Fruit fly (Drosophila melanogaster) Kc167 (cell line): ENCODE results near the gene Chsy.

Source experiments
- Myc ChIP-seq: fragments of >200 bp; optimal IDR thresholded peaks from 2 replicates; lab custom pipeline; 2017; ENCODE audit warnings: missing external identifiers
- insv ChIP-seq: fragments of >200 bp; optimal IDR thresholded peaks from 3 replicates; lab custom pipeline; 2018; ENCODE audit warnings: missing external identifiers
- psq ChIP-seq: fragments of >200 bp; optimal IDR thresholded peaks from 2 replicates; lab custom pipeline; 2017; ENCODE audit warnings: missing external identifiers
- ttk ChIP-seq: sonication (Bioruptor generic); optimal IDR thresholded peaks from 2 replicates; lab custom pipeline; 2017; ENCODE audit warnings: missing external identifiers

dm6 chrX:15619631-15619960, 26.3 kb upstream of the Chsy start:
- TF ChIP-seq ttk (no peak), psq (lab: Kevin White, UChicago) (no peak), Myc (lab: Kevin White, UChicago) (no peak), insv (lab: Kevin White, UChicago) (no peak)
